Worm (Caenorhabditis elegans): ENCODE results near the gene T26H8.4.
"Not testable (repeated sequence)": the region's sequence is repeated elsewhere in the genome, so short reads cannot be mapped to it uniquely, and the experiment has no call there.

T26H8.4 gene

DNA sequence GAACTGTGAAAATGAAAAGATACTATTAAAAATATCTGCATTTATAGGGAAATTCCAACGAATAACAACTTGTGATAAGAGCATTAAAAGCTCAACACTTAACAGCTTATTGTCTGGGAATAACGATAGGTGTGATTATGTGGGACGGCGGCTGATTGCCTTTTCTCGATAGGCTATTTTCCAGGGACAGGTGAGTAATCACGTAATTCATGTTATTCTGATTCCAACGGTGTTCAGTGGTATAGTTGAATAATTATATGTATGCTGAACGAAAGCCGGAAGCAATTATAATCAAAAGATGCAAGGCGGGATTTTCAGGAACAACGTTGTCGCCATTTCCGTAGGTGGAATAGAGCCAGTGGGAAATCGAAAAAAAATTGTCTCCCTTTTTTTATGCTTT is 29.7 kb downstream of the T26H8.4 start, which contains the start of gene srw-17:
Gene srw-17, minus strand, starts transcription at position 101 of the 400 bp plus-strand sequence.
- TF ChIP-seq him-1 (tag; optimal IDR thresholded peaks at IDR 0.05), result no peak
- no peak for TF ChIP-seq dao-5 (tag; optimal IDR thresholded peaks at IDR 0.05)
- no peak for TF ChIP-seq W03F9.2 (tag; optimal IDR thresholded peaks at IDR 0.05)

DNA sequence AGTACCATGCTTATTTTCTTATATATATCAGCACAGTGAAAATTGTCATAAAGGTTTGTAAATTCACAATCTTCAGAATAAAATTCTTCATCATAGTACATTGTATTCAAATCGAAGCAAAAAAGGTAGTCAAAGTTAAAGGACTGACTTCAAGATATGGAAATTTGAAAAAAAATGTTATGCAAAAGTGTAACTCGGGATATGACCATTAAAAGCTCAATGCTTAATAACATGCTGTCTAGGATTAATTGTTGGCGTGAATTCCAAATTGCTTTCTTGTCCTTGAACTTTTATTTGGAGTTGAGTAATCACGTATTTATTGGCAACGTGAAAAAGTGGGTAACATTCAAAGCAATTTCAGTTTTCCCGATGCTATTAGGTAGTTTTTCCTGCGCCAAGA is 31.9 kb downstream of the T26H8.4 start, which contains the start of gene srw-16:
Gene srw-16, minus strand, starts transcription at position 101 of the 400 bp plus-strand sequence.
- no peak for TF ChIP-seq dao-5 (tag; optimal IDR thresholded peaks at IDR 0.05)
- TF ChIP-seq him-1 (tag; optimal IDR thresholded peaks at IDR 0.05), result no peak
- no peak for TF ChIP-seq W03F9.2 (tag; optimal IDR thresholded peaks at IDR 0.05)

DNA sequence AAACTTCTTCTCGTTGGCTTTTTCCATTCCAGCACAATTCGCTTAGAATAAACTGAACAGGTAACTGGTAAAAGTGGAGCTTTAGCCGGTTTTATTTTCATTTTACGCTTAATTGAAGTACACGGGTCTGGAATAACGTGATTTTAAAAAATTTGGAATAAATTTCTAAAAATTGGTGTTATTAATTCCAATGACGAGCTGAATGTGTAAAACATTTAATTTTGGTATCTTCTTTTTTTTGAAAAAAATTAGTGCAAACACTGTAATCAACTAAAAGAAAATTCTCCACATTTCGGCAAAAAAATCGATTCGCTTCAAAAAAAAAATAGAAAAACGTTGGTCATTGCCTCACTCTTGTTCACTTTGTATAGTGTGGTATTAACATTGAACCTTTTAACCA is 34.4 kb downstream of the T26H8.4 start, which contains the start of gene T10H4.4:
Gene T10H4.4, minus strand, starts transcription at position 101 of the 400 bp plus-strand sequence.
- TF ChIP-seq W03F9.2 (tag; optimal IDR thresholded peaks at IDR 0.05), result no peak
- TF ChIP-seq dao-5 (tag; optimal IDR thresholded peaks at IDR 0.05), result no peak
- TF ChIP-seq him-1 (tag; optimal IDR thresholded peaks at IDR 0.05), result no peak

DNA sequence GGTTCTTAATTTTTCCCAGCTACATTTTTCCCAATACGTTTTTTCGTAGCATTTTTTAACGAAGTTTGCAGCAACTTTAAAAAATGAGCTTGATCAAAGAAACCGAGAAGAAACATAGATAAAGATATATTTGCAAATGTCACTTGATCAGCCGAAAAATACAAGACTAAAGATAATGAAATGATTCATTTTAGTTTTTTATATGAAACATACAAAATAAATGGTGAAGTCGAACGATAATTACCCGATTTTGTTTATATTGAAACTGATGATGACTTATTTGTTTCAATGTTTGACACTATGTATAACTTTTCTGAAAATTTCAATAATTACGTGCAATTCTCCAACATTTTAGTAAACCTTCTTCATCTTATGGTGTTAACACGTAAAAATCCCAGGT is 38.3 kb downstream of the T26H8.4 start, which contains the start of gene srw-22:
Gene srw-22, plus strand, starts transcription at position 301 of the 400 bp plus-strand sequence.
- TF ChIP-seq W03F9.2 (tag; optimal IDR thresholded peaks at IDR 0.05) (no peak), dao-5 (tag; optimal IDR thresholded peaks at IDR 0.05) (no peak), him-1 (tag; optimal IDR thresholded peaks at IDR 0.05) (no peak)

DNA sequence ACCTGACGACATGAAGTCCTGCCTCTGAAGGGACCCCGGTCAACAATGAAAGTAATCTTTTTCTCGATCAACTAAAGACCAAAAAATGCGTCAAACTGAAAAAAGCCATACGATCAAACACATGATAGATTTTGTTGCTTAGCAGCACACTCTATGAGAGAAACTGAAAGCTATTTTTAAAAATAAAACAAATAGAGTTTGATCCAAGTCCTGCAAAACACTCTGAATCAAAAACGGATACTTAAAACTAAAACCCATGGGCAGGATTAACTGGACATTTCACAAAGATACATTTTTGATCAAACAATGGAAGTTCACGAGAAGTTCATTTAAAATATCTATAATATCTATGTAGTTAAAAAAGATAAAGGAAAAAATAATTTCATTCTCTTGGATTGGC is 39.2 kb downstream of the T26H8.4 start, which contains the start of gene T10H4.13:
Gene T10H4.13, minus strand, starts transcription at position 101 of the 400 bp plus-strand sequence.
- no peak for TF ChIP-seq dao-5 (tag; optimal IDR thresholded peaks at IDR 0.05)

DNA sequence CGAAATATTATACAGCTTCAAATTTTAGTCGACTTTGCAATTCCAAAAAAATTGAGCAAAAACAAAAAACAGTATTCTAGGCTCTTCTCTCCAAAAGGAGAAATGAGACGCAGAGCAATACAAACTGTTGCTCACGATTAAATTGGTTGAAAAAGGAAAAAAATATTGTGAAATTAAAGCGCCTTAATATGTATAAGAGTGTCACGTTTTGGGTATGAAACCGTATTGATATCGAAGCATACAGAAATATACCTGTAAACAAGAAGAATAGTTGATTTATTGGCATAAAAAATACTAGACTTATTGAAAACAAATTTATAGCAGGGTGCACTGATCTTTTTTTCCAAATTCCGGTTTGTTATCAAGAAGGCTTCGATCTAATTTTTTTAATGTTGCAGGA is 40.8 kb downstream of the T26H8.4 start, which contains the start of gene M01B2.13:
Gene M01B2.13, minus strand, starts transcription at position 101 of the 400 bp plus-strand sequence.
- TF ChIP-seq W03F9.2 (tag; optimal IDR thresholded peaks at IDR 0.05) (no peak), him-1 (tag; optimal IDR thresholded peaks at IDR 0.05) (no peak), dao-5 (tag; optimal IDR thresholded peaks at IDR 0.05) (no peak)

DNA sequence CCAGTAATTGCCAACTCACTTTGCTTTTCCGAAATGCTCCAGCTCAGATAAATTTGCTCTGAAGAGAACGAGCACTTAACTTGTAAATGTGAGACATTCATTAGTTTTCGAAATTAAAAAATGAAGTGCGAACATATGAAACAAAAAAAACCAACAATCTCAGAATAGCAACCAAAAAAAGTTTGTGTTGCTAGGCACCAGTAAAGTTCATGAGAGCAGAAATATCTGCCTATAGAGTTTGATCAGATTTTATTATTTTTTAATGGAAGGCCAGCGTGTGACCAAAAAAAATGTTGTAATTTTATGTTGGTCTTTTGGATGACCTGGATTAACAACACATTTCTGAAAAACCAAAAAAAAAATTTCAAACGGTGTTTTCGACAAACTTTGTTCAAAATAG is 42.5 kb downstream of the T26H8.4 start, which contains the start of gene M01B2.12:
Gene M01B2.12, minus strand, starts transcription at position 101 of the 400 bp plus-strand sequence.
- no peak for TF ChIP-seq W03F9.2 (tag; optimal IDR thresholded peaks at IDR 0.05)
- TF ChIP-seq dao-5 (tag; optimal IDR thresholded peaks at IDR 0.05), result no peak
- TF ChIP-seq him-1 (tag; optimal IDR thresholded peaks at IDR 0.05), result no peak

DNA sequence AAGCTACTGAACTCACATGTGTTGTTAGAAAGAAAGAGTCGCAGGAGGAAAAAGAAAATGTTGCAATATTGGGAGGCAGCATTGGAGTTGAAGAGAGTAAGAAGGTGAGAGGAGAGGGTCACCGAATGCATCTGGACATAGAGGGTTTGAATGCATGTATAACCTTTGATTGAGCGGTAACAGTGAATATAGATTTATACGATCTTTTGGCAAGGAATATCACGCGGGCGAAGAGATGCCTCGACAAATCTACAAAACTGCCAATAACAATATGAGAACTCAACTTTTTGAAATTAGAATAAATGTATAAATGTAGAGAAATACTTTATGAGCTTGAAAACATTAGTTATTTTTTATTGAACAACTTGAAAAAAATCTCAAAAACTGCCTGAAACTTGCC is 44.3 kb downstream of the T26H8.4 start, which contains the start of gene M01B2.10:
Gene M01B2.10, minus strand, starts transcription at position 101 of the 400 bp plus-strand sequence.
- TF ChIP-seq W03F9.2, dao-5, him-1 (tag; optimal IDR thresholded peaks at IDR 0.05): not testable (repeated sequence)

DNA sequence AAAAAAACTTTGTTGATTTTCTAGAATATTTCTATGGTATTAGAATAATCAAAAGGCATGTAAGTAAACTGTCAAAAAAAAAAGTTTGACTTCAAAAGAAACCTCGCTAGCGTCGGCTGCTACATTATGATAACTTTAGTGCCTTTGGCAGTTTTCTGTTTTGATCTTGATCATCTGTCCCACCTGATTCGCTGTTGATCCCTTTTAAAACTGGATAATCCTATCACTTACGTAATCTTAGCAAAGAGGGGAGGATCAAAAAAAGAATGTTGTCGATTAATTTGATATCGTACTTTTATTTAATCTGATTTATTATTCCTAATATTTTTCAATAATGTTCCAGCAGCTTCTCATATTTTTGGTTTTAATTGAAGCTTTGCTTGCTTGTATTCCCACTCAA is 46.7 kb downstream of the T26H8.4 start, which contains the start of gene M01B2.8:
Gene M01B2.8, plus strand, starts transcription at position 301 of the 400 bp plus-strand sequence.
- TF ChIP-seq dao-5 (tag; optimal IDR thresholded peaks at IDR 0.05) (no peak), W03F9.2 (tag; optimal IDR thresholded peaks at IDR 0.05) (no peak)

DNA sequence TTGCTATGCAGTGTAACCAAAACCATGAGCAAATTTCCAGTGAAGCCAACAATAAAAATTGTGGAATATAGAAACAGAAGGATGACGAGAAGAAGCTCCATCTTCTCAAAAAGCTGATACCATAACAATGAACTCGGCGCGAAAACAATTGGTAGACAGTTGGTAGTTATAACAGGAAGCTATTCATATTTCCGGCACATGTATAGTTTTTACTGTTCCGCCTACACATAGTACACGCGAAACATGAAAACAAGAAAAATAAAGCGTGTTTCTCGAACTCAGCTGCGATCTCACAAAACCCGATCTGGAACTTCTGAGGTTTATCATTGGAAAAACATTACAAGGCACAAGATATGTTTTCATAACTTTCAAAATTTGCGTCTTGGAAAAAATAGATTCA is 47.6 kb downstream of the T26H8.4 start, which contains the start of gene srsx-37:
Gene srsx-37, minus strand, starts transcription at position 101 of the 400 bp plus-strand sequence.
- TF ChIP-seq him-1 (tag; optimal IDR thresholded peaks at IDR 0.05), result no peak
- no peak for TF ChIP-seq W03F9.2 (tag; optimal IDR thresholded peaks at IDR 0.05)

DNA sequence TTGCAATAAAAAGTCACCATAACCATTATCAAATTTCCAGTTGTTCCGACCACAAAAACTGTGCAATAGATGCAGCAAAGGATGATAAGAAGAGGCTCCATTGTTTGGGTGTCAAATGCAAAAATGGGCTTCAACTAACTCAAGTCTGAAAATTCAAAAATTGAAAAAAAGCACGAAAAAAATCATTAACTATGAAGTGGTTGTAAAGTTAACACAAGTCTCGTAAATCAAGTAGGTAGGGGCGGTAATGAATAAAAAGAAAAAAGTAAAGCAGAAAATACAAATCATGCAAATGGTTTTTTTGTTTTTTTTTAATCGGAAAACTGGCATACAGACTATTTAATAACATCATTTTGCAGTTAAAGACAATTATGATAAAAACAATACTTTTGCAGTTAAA is 50.0 kb downstream of the T26H8.4 start, which contains the start of gene srsx-39:
Gene srsx-39, minus strand, starts transcription at position 101 of the 400 bp plus-strand sequence.
- TF ChIP-seq W03F9.2, dao-5, him-1 (tag; optimal IDR thresholded peaks at IDR 0.05): not testable (repeated sequence)
